Worm (Caenorhabditis elegans) whole organism, L2 larva: ENCODE measurements around the gene K12G11.6.

Experiments used
- ama-1 ChIP-seq: fragments of 150-350 bp; optimal IDR thresholded peaks from 2 replicates; lab custom pipeline; 2018; ENCODE audit warnings: inconsistent platforms
- dmd-4 ChIP-seq: sonication (generic microtip); optimal IDR thresholded peaks from 2 replicates; lab custom pipeline; 2017; ENCODE audit warnings: missing biosample characterization, missing genetic modification characterization
- lin-39 ChIP-seq: fragments of 150-350 bp; optimal IDR thresholded peaks from 2 replicates; lab custom pipeline; 2014; ENCODE audit warnings: missing biosample characterization, missing genetic modification reagents, missing genetic modification characterization
- nhr-237 ChIP-seq: fragments of 150-350 bp; optimal IDR thresholded peaks from 2 replicates; lab custom pipeline; 2014; ENCODE audit warnings: missing biosample characterization, missing genetic modification characterization
- ztf-4 ChIP-seq: fragments of 150-350 bp; optimal IDR thresholded peaks from 2 replicates; lab custom pipeline; 2014; ENCODE audit warnings: missing biosample characterization, missing genetic modification characterization

DNA sequence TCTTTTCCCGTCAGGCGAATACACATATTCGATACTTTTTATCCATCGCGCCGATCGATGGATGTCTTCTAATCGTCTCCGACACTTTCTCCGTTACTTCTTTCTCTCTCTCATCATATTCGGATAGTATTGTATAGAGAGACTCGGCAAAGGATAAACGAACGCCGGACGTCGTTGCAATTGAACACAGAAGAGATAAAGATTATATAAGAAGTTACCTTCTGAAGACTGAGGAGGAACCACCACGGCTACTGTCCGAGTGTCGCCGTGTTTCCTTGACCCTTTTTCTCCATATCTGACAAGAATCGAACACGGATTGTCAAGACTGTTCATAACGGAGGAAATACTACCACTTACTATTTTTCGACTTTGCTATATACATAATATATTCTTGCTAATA lies 5.0 kb downstream of the K12G11.6 start, which contains the start of gene sma-1:
- no peak for TF ChIP-seq nhr-237 (tag; lab: Kevin White, UChicago)
- TF ChIP-seq lin-39 (tag; lab: Kevin White, UChicago), result no peak
- TF ChIP-seq ama-1, result no peak
- TF ChIP-seq ztf-4 (tag; lab: Kevin White, UChicago), result no peak
- no peak for TF ChIP-seq dmd-4 (tag; lab: Kevin White, UChicago)
